Worm (Caenorhabditis elegans) whole organism, young adult: ENCODE results near the gene Y51B9A.14.

ENCODE experiments used
- C17E4.6 ChIP-seq: fragments of 200-800 bp; sonication (Bioruptor generic); IDR thresholded peaks from 2 replicates; pipeline ENCODE4 v1.3.6; 2022; ENCODE audit warnings: missing genetic modification reagents, missing genetic modification characterization, missing compliant biosample characterization
- F22D6.2 ChIP-seq: sonication (generic microtip); optimal IDR thresholded peaks from 2 replicates; lab custom pipeline; 2016; ENCODE audit warnings: mild to moderate bottlenecking, missing genetic modification characterization, missing compliant biosample characterization
- T07F8.4 ChIP-seq: sonication (generic microtip); optimal IDR thresholded peaks from 2 replicates; lab custom pipeline; 2016; ENCODE audit warnings: mild to moderate bottlenecking, missing genetic modification characterization, moderate library complexity, missing compliant biosample characterization
- ama-1 ChIP-seq, 3 experiments: fragments of 150-350 bp in 1 of 3; sonication (generic microtip) in 2 of 3; optimal IDR thresholded peaks; 2 replicates each; lab custom pipeline; 2014 to 2018; ENCODE audit warnings: missing biosample characterization in 2 of 3, missing genetic modification characterization in 2 of 3, missing genetic modification reagents in 2 of 3
- aptf-2 ChIP-seq: fragments of 200-800 bp; sonication (Bioruptor generic); conservative IDR thresholded peaks from 2 replicates; pipeline ENCODE4 v1.3.6; 2022; ENCODE audit warnings: missing genetic modification reagents, missing genetic modification characterization, missing compliant biosample characterization
- ceh-40 ChIP-seq: fragments of 200-800 bp; sonication (Bioruptor generic); IDR thresholded peaks from 2 replicates; pipeline ENCODE4 v1.3.6; 2022; ENCODE audit warnings: missing genetic modification characterization, missing compliant biosample characterization
- dpl-1 ChIP-seq: fragments of 150-350 bp; optimal IDR thresholded peaks from 2 replicates; lab custom pipeline; 2014; ENCODE audit warnings: missing biosample characterization, missing genetic modification reagents, missing genetic modification characterization
- ets-4 ChIP-seq: fragments of 200-800 bp; sonication (Bioruptor generic); optimal IDR thresholded peaks from 2 replicates; lab custom pipeline; 2018; ENCODE audit warnings: mild to moderate bottlenecking, missing genetic modification characterization, missing compliant biosample characterization
- hlh-26 ChIP-seq: fragments of 200-800 bp; sonication (Bioruptor generic); conservative IDR thresholded peaks from 2 replicates; pipeline ENCODE4 v1.3.6; 2022; ENCODE audit warnings: missing genetic modification reagents, missing genetic modification characterization, missing compliant biosample characterization
- madf-8 ChIP-seq: fragments of 200-800 bp; sonication (Bioruptor generic); conservative IDR thresholded peaks from 2 replicates; pipeline ENCODE4 v1.3.6; 2022; ENCODE audit warnings: missing genetic modification reagents, missing genetic modification characterization, missing compliant biosample characterization
- nfya-1 ChIP-seq: sonication (generic microtip); optimal IDR thresholded peaks from 2 replicates; lab custom pipeline; 2017; ENCODE audit warnings: antibody characterized with exemption, missing compliant biosample characterization, missing genetic modification characterization, borderline replicate concordance; ENCODE audit not compliant: insufficient read depth
- snpc-3.4 ChIP-seq: sonication (generic microtip); optimal IDR thresholded peaks from 2 replicates; lab custom pipeline; 2017; ENCODE audit warnings: missing genetic modification characterization, mild to moderate bottlenecking, missing compliant biosample characterization, antibody characterized with exemption, moderate library complexity, missing genotype, missing genetic modification reagents
- snpc-4 ChIP-seq, 5 experiments: fragments of 150-350 bp in 1 of 5; sonication (generic microtip) in 4 of 5; optimal IDR thresholded peaks; 2 replicates each; lab custom pipeline; 2014 to 2018; ENCODE audit warnings: missing genetic modification characterization in 5 of 5, missing biosample characterization in 3 of 5, antibody characterized with exemption in 2 of 5, mild to moderate bottlenecking in 2 of 5, missing compliant biosample characterization in 2 of 5, missing genotype in 2 of 5, moderate library complexity in 2 of 5, missing genetic modification reagents in 1 of 5
- unc-62 ChIP-seq: fragments of 150-350 bp; optimal IDR thresholded peaks from 2 replicates; lab custom pipeline; 2014; ENCODE audit warnings: missing biosample characterization, missing genetic modification reagents, missing genetic modification characterization

DNA sequence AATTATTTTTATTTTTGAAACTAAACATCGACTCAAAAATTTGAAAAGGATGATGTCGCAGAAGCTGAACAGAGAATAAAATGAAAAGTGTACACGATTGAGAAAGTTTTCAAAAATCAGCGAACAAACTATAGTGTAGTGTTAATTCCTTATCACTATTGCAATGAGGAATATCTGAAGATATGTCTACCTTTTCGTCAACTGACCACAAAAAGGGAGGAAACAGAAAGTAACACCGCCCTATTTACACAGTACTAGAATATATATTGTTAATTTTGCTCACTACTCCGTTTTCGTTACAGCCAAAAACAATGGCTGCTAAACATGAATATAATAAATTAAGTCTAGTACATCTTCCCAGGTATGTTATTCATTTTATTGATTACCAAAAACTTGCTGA, 49.7 kb upstream of the Y51B9A.14 start, which contains the start of gene chil-18:
- TF ChIP-seq unc-62 (GFP tag; lab: Kevin White, UChicago) (no peak), C17E4.6 (GFP tag; lab: Robert Waterston, UW) (no peak), snpc-4 (GFP tag; optimal IDR thresholded peaks at IDR 0.05; lab: Kevin White, UChicago) (no peak), snpc-4 (tag; optimal IDR thresholded peaks at IDR 0.05; lab: Kevin White, UChicago) (no peak), ets-4 (no peak), F22D6.2 (tag; lab: Kevin White, UChicago) (no peak), ceh-40 (GFP tag; lab: Robert Waterston, UW) (no peak), snpc-3.4 (no peak), nfya-1 (tag; lab: Kevin White, UChicago) (no peak), dpl-1 (GFP tag; lab: Kevin White, UChicago) (no peak), madf-8 (GFP tag; lab: Robert Waterston, UW) (no peak), T07F8.4 (tag; lab: Kevin White, UChicago) (no peak), aptf-2 (GFP tag; lab: Robert Waterston, UW) (no peak), ama-1 (optimal IDR thresholded peaks at IDR 0.05; lab: Kevin White, UChicago) (no peak), ama-1 (GFP tag; optimal IDR thresholded peaks at IDR 0.05; lab: Kevin White, UChicago) (no peak), hlh-26 (GFP tag; lab: Robert Waterston, UW) (no peak)
